Fruit fly (Drosophila melanogaster): ENCODE data around the gene mRRF2.

DNA sequence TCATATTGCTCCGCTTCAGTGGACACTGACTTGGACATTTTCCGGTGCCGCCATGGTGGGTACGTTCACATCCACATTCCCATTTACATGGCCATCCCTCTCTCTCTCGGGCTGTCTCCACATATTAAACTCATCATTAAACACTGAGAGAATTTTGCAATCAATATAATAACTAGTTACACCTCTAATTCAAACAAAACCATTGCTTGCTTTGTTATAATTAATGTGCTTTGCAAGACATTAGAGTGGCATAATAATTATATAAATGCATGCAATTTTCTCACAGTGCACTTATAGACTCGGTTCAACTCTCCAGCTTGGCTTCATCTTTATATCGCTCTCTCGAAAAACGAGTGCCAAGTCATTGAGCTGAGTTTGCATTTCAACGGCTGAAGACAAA is 11.3 kb downstream of the mRRF2 start:
- TF ChIP-seq rn (GFP tag; IDR thresholded peaks at IDR 0.05) = peak; percentile 84
- TF ChIP-seq CG34367 (tag; optimal IDR thresholded peaks at IDR 0.05) = peak; percentile 82
- TF ChIP-seq CG4496 (GFP tag; IDR thresholded peaks at IDR 0.05) = peak; percentile 96
- TF ChIP-seq Pif1A (GFP tag; optimal IDR thresholded peaks at IDR 0.05) = no peak
- peak; percentile 96 for TF ChIP-seq Ets98B (GFP tag; IDR thresholded peaks at IDR 0.05)
- TF ChIP-seq CG10348 (GFP tag; IDR thresholded peaks at IDR 0.05) = peak; percentile 73

Measured in whole organism, pupa.